Worm (Caenorhabditis elegans) whole organism, midembryonic: ENCODE measurements around the gene ceh-36.

Experiments used
- T22C8.4 ChIP-seq: fragments of 200-800 bp; sonication (Bioruptor generic); IDR thresholded peaks from 2 replicates; pipeline ENCODE4 v1.3.6; 2022; ENCODE audit warnings: missing genetic modification characterization, missing compliant biosample characterization
- cog-1 ChIP-seq: sonication (generic microtip); optimal IDR thresholded peaks from 2 replicates; lab custom pipeline; 2016; ENCODE audit warnings: missing genetic modification characterization, missing compliant biosample characterization
- flt-1 ChIP-seq: fragments of 200-800 bp; sonication (Bioruptor generic); IDR thresholded peaks from 2 replicates; pipeline ENCODE4 v1.3.6; 2022; ENCODE audit warnings: missing genetic modification characterization, missing compliant biosample characterization
- klf-2 ChIP-seq: fragments of 200-800 bp; sonication (Bioruptor generic); conservative IDR thresholded peaks from 2 replicates; pipeline ENCODE4 v1.3.6; 2022; ENCODE audit warnings: missing genetic modification reagents, missing genetic modification characterization, missing compliant biosample characterization
- med-1 ChIP-seq: sonication (generic microtip); optimal IDR thresholded peaks from 2 replicates; lab custom pipeline; 2017; ENCODE audit warnings: missing genetic modification characterization, mild to moderate bottlenecking, missing compliant biosample characterization, antibody characterized with exemption, missing genetic modification reagents; ENCODE audit not compliant: insufficient read depth
- ref-1 ChIP-seq: fragments of 200-800 bp; sonication (Bioruptor generic); conservative IDR thresholded peaks from 2 replicates; pipeline ENCODE4 v1.3.6; 2022; ENCODE audit warnings: missing genetic modification reagents, missing genetic modification characterization, missing compliant biosample characterization
- tab-1 ChIP-seq: fragments of 200-800 bp; sonication (Bioruptor generic); IDR thresholded peaks from 2 replicates; pipeline ENCODE4 v1.3.6; 2022; ENCODE audit warnings: missing genetic modification characterization, missing compliant biosample characterization
- ztf-23 ChIP-seq: fragments of 200-800 bp; sonication (Bioruptor generic); IDR thresholded peaks from 2 replicates; pipeline ENCODE4 v1.3.6; 2022; ENCODE audit warnings: missing genetic modification reagents, missing genetic modification characterization, missing compliant biosample characterization
- ztf-29 ChIP-seq: fragments of 200-800 bp; sonication (Bioruptor generic); IDR thresholded peaks from 2 replicates; pipeline ENCODE4 v1.3.6; 2022; ENCODE audit warnings: missing genetic modification reagents, missing genetic modification characterization, missing compliant biosample characterization

Gene ceh-36

DNA sequence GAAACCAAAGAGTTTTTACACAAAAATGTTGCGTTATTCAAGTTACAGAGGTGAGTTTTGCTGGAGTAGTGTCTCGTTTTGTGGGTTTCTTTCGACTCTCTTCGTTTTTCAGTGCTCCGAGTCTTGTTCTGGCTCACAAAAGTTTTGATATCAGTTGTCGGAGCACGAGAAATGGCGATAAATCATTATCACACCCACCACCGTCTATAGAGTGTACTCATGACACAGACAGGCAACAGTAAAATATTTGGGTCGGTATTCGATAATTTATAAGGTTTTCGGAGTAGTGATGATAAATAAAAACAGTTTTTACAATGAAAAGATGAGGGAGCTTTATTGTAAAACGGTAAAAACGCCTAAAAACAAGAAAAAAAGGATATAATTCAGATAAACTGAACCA is 21.6 kb upstream of the ceh-36 start, which contains the start of gene ceh-37:
ceh-37 (minus strand) TSS at position 59 of the 400 bp plus-strand sequence.
- no peak for TF ChIP-seq ztf-23
- TF ChIP-seq klf-2, result no peak

DNA sequence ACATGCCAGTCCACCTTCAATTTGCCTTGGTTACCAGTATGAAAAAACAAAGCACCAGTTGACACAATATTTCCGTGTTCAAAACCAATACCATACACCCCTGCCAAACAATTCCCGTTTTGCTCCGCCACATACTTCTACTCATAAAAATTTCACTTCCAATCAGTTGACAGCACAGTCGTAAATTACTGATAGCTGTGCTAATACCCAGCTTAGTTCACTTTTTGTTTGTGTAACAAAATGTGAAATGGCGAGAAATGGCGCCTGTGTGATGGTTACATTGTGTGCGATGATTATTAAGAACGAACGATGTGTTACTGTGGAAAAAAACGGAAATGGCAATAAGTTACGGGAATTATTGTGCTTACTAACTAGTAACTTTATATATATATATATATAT is 20.0 kb upstream of the ceh-36 start:
- TF ChIP-seq cog-1 (tag; lab: Kevin White, UChicago) (no peak), klf-2 (no peak), tab-1 (GFP tag; lab: Robert Waterston, UW) (no peak), ref-1 (GFP tag; lab: Robert Waterston, UW) (no peak), ztf-29 (GFP tag; lab: Robert Waterston, UW) (no peak), ztf-23 (no peak), T22C8.4 (GFP tag; lab: Robert Waterston, UW) (no peak), med-1 (GFP tag; lab: Kevin White, UChicago) (no peak), flt-1 (GFP tag; lab: Robert Waterston, UW) (no peak)

DNA sequence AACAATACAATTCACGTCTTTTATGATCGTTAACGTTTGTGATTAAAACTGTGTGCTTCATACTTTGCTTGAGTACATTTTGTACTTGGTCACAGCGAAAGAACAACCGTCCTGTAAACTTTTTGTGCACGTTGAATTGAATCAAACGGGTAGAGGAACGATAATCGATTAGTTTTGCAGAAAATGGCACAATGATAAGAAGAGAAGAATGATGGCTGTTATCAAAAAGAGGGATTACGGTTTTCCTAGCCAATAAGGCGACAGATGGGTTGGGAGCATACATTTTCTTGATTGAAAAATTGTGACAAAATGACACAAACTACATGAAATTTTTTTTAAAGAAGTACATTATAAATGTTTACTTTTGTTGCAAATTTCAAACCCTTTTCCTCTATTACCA is 7.9 kb upstream of the ceh-36 start:
- no peak for TF ChIP-seq klf-2
- no peak for TF ChIP-seq cog-1 (tag; lab: Kevin White, UChicago)
- TF ChIP-seq ztf-29 (GFP tag; lab: Robert Waterston, UW), result no peak
- TF ChIP-seq med-1 (GFP tag; lab: Kevin White, UChicago), result no peak
- no peak for TF ChIP-seq ztf-23
- TF ChIP-seq flt-1 (GFP tag; lab: Robert Waterston, UW), result no peak
- no peak for TF ChIP-seq tab-1 (GFP tag; lab: Robert Waterston, UW)
- no peak for TF ChIP-seq T22C8.4 (GFP tag; lab: Robert Waterston, UW)
- TF ChIP-seq ref-1 (GFP tag; lab: Robert Waterston, UW), result no peak

DNA sequence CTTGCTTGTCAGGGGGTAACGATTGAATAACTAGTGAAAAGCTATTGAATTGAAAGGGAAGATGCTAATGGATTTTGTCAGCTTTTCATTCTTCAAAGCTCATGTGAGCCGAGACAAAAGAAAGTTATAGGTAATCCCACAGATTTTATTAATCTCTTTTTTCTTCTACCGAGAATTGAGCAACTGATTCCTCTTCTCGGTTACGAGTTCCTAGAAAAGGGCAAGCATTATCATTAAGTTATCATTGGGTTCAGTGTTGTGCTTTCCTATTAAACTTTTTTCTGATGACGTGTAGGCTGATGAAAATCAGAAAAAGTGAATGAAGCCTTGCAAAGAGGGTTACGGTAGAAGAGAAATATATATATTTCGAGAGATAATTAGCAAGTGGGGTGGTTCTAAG is 735 bp downstream of the ceh-36 start:
- TF ChIP-seq tab-1 (GFP tag; lab: Robert Waterston, UW) (no peak), ref-1 (GFP tag; lab: Robert Waterston, UW) (no peak), cog-1 (tag; lab: Kevin White, UChicago) (no peak), ztf-23 (no peak), T22C8.4 (GFP tag; lab: Robert Waterston, UW) (no peak), ztf-29 (GFP tag; lab: Robert Waterston, UW) (no peak), flt-1 (GFP tag; lab: Robert Waterston, UW) (no peak), med-1 (GFP tag; lab: Kevin White, UChicago) (no peak), klf-2 (no peak)

DNA sequence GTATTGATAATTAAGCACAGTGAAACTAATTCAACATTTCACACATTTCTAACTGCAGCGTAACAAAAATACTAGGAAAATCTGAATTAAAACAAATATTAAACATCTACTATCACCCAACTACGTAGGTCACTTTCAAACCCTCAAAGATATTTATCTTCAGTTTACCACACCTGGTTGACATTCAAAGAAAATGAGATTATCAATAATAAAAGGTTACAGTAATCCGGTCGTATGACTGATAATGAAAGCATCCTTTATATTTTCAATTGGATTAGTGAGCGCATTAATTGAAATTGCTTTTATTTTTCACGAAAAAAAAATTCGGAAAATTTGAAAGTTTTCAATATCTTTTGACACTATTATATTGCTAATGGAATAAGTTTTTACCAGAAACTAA is 3.9 kb downstream of the ceh-36 start:
- TF ChIP-seq ref-1 (GFP tag; lab: Robert Waterston, UW) (no peak), ztf-23 (no peak), flt-1 (GFP tag; lab: Robert Waterston, UW) (no peak), cog-1 (tag; lab: Kevin White, UChicago) (no peak), tab-1 (GFP tag; lab: Robert Waterston, UW) (no peak), ztf-29 (GFP tag; lab: Robert Waterston, UW) (no peak), med-1 (GFP tag; lab: Kevin White, UChicago) (no peak), klf-2 (no peak), T22C8.4 (GFP tag; lab: Robert Waterston, UW) (no peak)

DNA sequence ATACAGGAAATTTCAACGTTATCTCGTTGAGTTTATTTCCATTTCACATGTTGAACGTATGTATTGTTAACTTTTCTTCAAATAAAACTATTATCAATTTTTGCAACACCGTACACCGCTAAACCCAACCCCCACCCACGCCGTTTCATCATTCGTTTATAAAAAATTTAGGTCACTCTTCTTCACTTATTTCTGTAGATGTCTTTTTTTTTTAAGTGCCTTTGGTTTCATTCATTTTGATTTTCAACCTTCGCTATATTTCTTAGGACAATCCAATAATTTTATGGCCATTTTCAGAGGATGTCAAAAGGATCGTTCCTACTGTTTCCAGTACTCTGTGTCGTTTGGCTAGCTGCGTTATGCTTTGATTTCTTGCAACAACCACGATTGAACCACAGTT is 6.2 kb downstream of the ceh-36 start, which contains the start of gene C37E2.3:
C37E2.3 (plus strand) TSS at position 301 of the 400 bp plus-strand sequence.
- no peak for TF ChIP-seq klf-2
- TF ChIP-seq T22C8.4 (GFP tag; lab: Robert Waterston, UW), result no peak
- TF ChIP-seq cog-1 (tag; lab: Kevin White, UChicago), result no peak
- no peak for TF ChIP-seq tab-1 (GFP tag; lab: Robert Waterston, UW)
- no peak for TF ChIP-seq flt-1 (GFP tag; lab: Robert Waterston, UW)
- TF ChIP-seq ztf-23, result no peak
- TF ChIP-seq med-1 (GFP tag; lab: Kevin White, UChicago), result no peak
- TF ChIP-seq ref-1 (GFP tag; lab: Robert Waterston, UW), result no peak
- TF ChIP-seq ztf-29 (GFP tag; lab: Robert Waterston, UW), result no peak

DNA sequence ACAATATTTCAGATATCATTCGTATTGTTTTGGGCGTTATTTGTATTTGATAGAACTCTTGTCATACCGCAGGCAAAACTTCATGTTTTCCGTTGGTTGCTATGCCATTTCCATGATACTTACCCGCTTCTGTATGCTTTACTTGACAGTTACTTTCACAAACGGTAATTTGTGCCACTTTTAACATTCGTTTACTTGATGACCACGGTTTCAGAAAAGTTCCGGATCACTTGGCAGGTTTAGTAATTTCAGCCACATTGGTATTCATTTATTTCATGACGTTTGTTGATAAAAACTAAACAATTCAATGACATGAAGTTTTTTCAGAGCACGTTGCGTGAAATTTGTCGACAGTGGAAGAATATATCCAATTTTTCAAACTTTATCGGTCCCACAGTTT is 6.9 kb downstream of the ceh-36 start:
- TF ChIP-seq ztf-29 (GFP tag; lab: Robert Waterston, UW) (no peak), ref-1 (GFP tag; lab: Robert Waterston, UW) (no peak), klf-2 (no peak), flt-1 (GFP tag; lab: Robert Waterston, UW) (no peak), ztf-23 (no peak)

DNA sequence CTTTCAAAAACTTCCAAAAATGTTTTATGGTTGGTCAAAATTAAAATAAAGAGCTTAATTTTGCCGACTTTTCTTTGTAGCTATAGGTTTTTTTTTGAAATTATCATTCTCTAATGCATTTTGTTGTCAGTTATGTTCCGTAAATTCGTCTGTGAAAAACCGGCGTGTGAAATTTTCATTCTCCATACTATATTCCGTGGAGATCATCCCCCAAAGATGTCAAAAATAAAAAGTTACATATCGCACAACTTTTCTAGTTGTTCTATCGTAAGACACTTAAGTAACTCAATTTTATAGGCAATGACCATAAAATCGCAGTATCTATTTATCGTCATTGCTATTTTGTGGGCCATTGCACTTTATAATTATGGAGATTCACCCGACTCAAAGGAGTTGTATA is 7.7 kb downstream of the ceh-36 start, which contains the start of gene C37E2.10:
C37E2.10 (plus strand) TSS at position 301 of the 400 bp plus-strand sequence.
- TF ChIP-seq ztf-23, result no peak
- TF ChIP-seq ref-1 (GFP tag; lab: Robert Waterston, UW), result no peak
- TF ChIP-seq cog-1 (tag; lab: Kevin White, UChicago), result no peak
- no peak for TF ChIP-seq tab-1 (GFP tag; lab: Robert Waterston, UW)
- TF ChIP-seq ztf-29 (GFP tag; lab: Robert Waterston, UW), result no peak
- TF ChIP-seq med-1 (GFP tag; lab: Kevin White, UChicago), result no peak
- no peak for TF ChIP-seq klf-2
- TF ChIP-seq T22C8.4 (GFP tag; lab: Robert Waterston, UW), result no peak

DNA sequence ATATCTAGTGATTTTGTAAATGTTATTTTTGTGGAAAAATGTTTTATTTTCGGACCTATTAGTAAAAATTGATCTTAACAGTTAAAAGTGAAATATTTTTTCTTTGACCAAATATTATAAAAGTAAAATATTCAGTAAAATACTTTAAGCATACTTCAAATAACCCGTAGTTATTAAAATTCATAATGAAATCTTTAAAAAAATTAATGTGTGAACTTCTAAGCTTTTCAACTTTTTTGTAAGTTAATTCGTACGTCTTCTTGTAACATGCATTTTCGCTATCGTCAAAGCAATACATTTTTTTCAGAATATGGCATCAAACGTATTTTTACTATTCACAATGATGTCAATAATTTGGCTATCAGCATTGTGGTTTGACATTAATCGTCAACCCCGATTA is 10.6 kb downstream of the ceh-36 start, which contains the start of gene C37E2.2:
C37E2.2 (plus strand) TSS at position 301 of the 400 bp plus-strand sequence.
- TF ChIP-seq med-1 (GFP tag; lab: Kevin White, UChicago) (no peak), ref-1 (GFP tag; lab: Robert Waterston, UW) (no peak), flt-1 (GFP tag; lab: Robert Waterston, UW) (no peak), tab-1 (GFP tag; lab: Robert Waterston, UW) (no peak), ztf-29 (GFP tag; lab: Robert Waterston, UW) (no peak), cog-1 (tag; lab: Kevin White, UChicago) (no peak), ztf-23 (no peak), T22C8.4 (GFP tag; lab: Robert Waterston, UW) (no peak), klf-2 (no peak)

DNA sequence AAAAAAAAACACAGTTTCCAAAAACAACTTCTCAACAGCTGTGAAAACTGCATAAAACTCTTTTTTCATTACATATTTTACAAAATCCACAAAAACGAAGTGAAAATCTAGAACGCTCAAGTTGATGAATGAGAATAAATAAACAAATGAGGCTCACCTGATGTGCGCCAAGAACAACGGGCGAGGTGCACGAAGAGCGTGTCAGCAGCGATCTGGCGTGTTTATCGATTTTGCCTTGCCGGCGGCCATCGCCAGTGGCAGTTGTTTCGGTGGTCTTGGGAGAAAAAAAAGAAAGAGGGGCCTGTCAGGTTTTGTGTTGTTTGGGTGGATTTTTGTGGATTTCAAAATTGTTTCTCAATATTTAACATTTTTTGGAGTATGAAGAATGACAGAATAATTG is 12.5 kb downstream of the ceh-36 start, which contains the start of gene idhb-1:
idhb-1 (minus strand) TSS at position 214 of the 400 bp plus-strand sequence.
- 0 out of 2 replicates have a peak, but pooled peaks have one; percentile 36 for TF ChIP-seq ztf-23
- peak; percentile 28 for TF ChIP-seq cog-1 (tag; lab: Kevin White, UChicago)
- peak; percentile 58; the same call in 1 of the 2 replicates for TF ChIP-seq flt-1 (GFP tag; lab: Robert Waterston, UW)
- TF ChIP-seq T22C8.4 (GFP tag; lab: Robert Waterston, UW), result peak; percentile 84
- no peak for TF ChIP-seq tab-1 (GFP tag; lab: Robert Waterston, UW)
